Worm (Caenorhabditis elegans): ENCODE data around the gene Y38H6C.24.

The Y38H6C.24 gene

ce11 chrV:20518927-20519326, 7.3 kb upstream of the Y38H6C.24 start, which contains the start of gene Y38H6C.25:
Gene Y38H6C.25, plus strand, starts transcription at chrV:20519227.
- TF ChIP-seq lin-11 (tag; optimal IDR thresholded peaks at IDR 0.05), result no peak
- no peak for TF ChIP-seq ceh-9 (tag; optimal IDR thresholded peaks at IDR 0.05)
- TF ChIP-seq nhr-11 (tag; optimal IDR thresholded peaks at IDR 0.05), result no peak
- TF ChIP-seq hlh-6 (tag; optimal IDR thresholded peaks at IDR 0.05), result no peak
- TF ChIP-seq T23F11.4 (GFP tag; optimal IDR thresholded peaks at IDR 0.05), result no peak
- no peak for TF ChIP-seq hlh-13 (GFP tag; optimal IDR thresholded peaks at IDR 0.05)
- TF ChIP-seq fax-1 (tag; optimal IDR thresholded peaks at IDR 0.05), result no peak
- no peak for TF ChIP-seq eyg-1 (tag; optimal IDR thresholded peaks at IDR 0.05)
- TF ChIP-seq che-1 (tag; optimal IDR thresholded peaks at IDR 0.05), result no peak
- TF ChIP-seq tbx-2 (tag; optimal IDR thresholded peaks at IDR 0.05), result no peak
- no peak for TF ChIP-seq pha-2 (tag; optimal IDR thresholded peaks at IDR 0.05)
- TF ChIP-seq ceh-30 (tag; optimal IDR thresholded peaks at IDR 0.05), result no peak
- TF ChIP-seq ceh-48 (tag; optimal IDR thresholded peaks at IDR 0.05), result no peak
- TF ChIP-seq odd-2 (tag; optimal IDR thresholded peaks at IDR 0.05), result no peak
- no peak for TF ChIP-seq fkh-6 (tag; optimal IDR thresholded peaks at IDR 0.05)
- no peak for TF ChIP-seq C38D4.7 (GFP tag; optimal IDR thresholded peaks at IDR 0.05)
- no peak for TF ChIP-seq unc-55 (GFP tag; optimal IDR thresholded peaks at IDR 0.05)

- TF ChIP-seq elt-4 (tag; optimal IDR thresholded peaks at IDR 0.05) (no peak), pha-2 (tag; optimal IDR thresholded peaks at IDR 0.05) (no peak), unc-86 (tag; optimal IDR thresholded peaks at IDR 0.05) (no peak), lim-6 (tag; optimal IDR thresholded peaks at IDR 0.05) (no peak), C08G9.2 (tag; optimal IDR thresholded peaks at IDR 0.05) (no peak), pqm-1 (tag; optimal IDR thresholded peaks at IDR 0.05) (no peak), ceh-2 (tag; optimal IDR thresholded peaks at IDR 0.05) (no peak), tbx-2 (tag; optimal IDR thresholded peaks at IDR 0.05) (no peak), hlh-30 (tag; optimal IDR thresholded peaks at IDR 0.05; ENCODE audit: insufficient read depth) (no peak), syd-9 (tag; optimal IDR thresholded peaks at IDR 0.05) (no peak), T23F11.4 (GFP tag; optimal IDR thresholded peaks at IDR 0.05) (no peak), ceh-30 (tag; optimal IDR thresholded peaks at IDR 0.05) (no peak), pat-9 (tag; optimal IDR thresholded peaks at IDR 0.05) (no peak), che-1 (tag; optimal IDR thresholded peaks at IDR 0.05) (no peak)
Measured at ce11 chrV:20522219-20522618, 4.0 kb upstream of the Y38H6C.24 start, which contains the start of the genes Y38H6C.9 and fbxa-150. Gene Y38H6C.9, minus strand, starts transcription at chrV:20522270. Gene fbxa-150, plus strand, starts transcription at chrV:20522598.

ce11 chrV:20527493-20527892, 1.3 kb downstream of the Y38H6C.24 start, which contains the start of gene Y38H6C.13:
Gene Y38H6C.13, plus strand, starts transcription at chrV:20527793.
- no peak for TF ChIP-seq dmd-4 (tag; optimal IDR thresholded peaks at IDR 0.05; ENCODE audit: borderline replicate concordance)
- no peak for TF ChIP-seq che-1 (tag; optimal IDR thresholded peaks at IDR 0.05)
- no peak for TF ChIP-seq sdc-2 (tag; optimal IDR thresholded peaks at IDR 0.05)
- no peak for TF ChIP-seq ceh-6 (GFP tag; optimal IDR thresholded peaks at IDR 0.05)
- no peak for TF ChIP-seq dve-1 (tag; optimal IDR thresholded peaks at IDR 0.05)
- TF ChIP-seq sox-4 (tag; optimal IDR thresholded peaks at IDR 0.05), result no peak
- no peak for TF ChIP-seq ceh-9 (tag; optimal IDR thresholded peaks at IDR 0.05)
- no peak for TF ChIP-seq pqm-1 (tag; optimal IDR thresholded peaks at IDR 0.05)
- no peak for TF ChIP-seq ttx-3 (tag; optimal IDR thresholded peaks at IDR 0.05)
- TF ChIP-seq unc-86 (tag; optimal IDR thresholded peaks at IDR 0.05), result no peak
- TF ChIP-seq ceh-14 (tag; optimal IDR thresholded peaks at IDR 0.05), result no peak
- no peak for TF ChIP-seq odd-2 (tag; optimal IDR thresholded peaks at IDR 0.05)
- no peak for TF ChIP-seq sox-2 (GFP tag; IDR thresholded peaks at IDR 0.05)
- TF ChIP-seq hlh-15 (tag; optimal IDR thresholded peaks at IDR 0.05), result no peak
- TF ChIP-seq ztf-16 (tag; optimal IDR thresholded peaks at IDR 0.05), result no peak

- TF ChIP-seq T23F11.4 (GFP tag; optimal IDR thresholded peaks at IDR 0.05), result no peak
- no peak for TF ChIP-seq ceh-19 (GFP tag; optimal IDR thresholded peaks at IDR 0.05)
- TF ChIP-seq ceh-34 (tag; optimal IDR thresholded peaks at IDR 0.05), result no peak
- no peak for TF ChIP-seq ttx-3 (tag; optimal IDR thresholded peaks at IDR 0.05)
- TF ChIP-seq fkh-6 (tag; optimal IDR thresholded peaks at IDR 0.05), result no peak
- no peak for TF ChIP-seq elt-4 (tag; optimal IDR thresholded peaks at IDR 0.05)
- no peak for TF ChIP-seq ceh-2 (tag; optimal IDR thresholded peaks at IDR 0.05)
- no peak for TF ChIP-seq pros-1 (tag; optimal IDR thresholded peaks at IDR 0.05)
- no peak for TF ChIP-seq lim-6 (tag; optimal IDR thresholded peaks at IDR 0.05)
- TF ChIP-seq ets-4 (tag; optimal IDR thresholded peaks at IDR 0.05), result no peak
- no peak for TF ChIP-seq tbx-2 (tag; optimal IDR thresholded peaks at IDR 0.05)
- TF ChIP-seq tbx-7 (tag; optimal IDR thresholded peaks at IDR 0.05), result no peak
- TF ChIP-seq C38D4.7 (GFP tag; optimal IDR thresholded peaks at IDR 0.05), result no peak
- TF ChIP-seq ceh-22 (tag; optimal IDR thresholded peaks at IDR 0.05), result no peak
- no peak for TF ChIP-seq hlh-13 (GFP tag; optimal IDR thresholded peaks at IDR 0.05)
- no peak for TF ChIP-seq ceh-18 (tag; optimal IDR thresholded peaks at IDR 0.05)
- no peak for TF ChIP-seq K02D7.2 (tag; optimal IDR thresholded peaks at IDR 0.05)
- TF ChIP-seq ceh-24 (tag; optimal IDR thresholded peaks at IDR 0.05), result no peak
Measured at ce11 chrV:20534072-20534471, 7.8 kb downstream of the Y38H6C.24 start, which contains the start of gene famh-161. Gene famh-161, minus strand, starts transcription at chrV:20534172.
